Worm (Caenorhabditis elegans) whole organism, L3 larva: ENCODE measurements around the gene tin-10.

ENCODE experiments used
- ceh-28 ChIP-seq: fragments of 150-350 bp; optimal IDR thresholded peaks from 2 replicates; lab custom pipeline; 2014; ENCODE audit warnings: missing biosample characterization, missing genetic modification reagents, missing genetic modification characterization
- ceh-9 ChIP-seq: sonication (generic microtip); optimal IDR thresholded peaks from 2 replicates; lab custom pipeline; 2018; ENCODE audit warnings: missing biosample characterization, missing genetic modification characterization
- jun-1 ChIP-seq: fragments of 150-350 bp; optimal IDR thresholded peaks from 2 replicates; lab custom pipeline; 2014; ENCODE audit warnings: missing biosample characterization, missing genetic modification reagents, missing genetic modification characterization
- nhr-77 ChIP-seq: fragments of 150-350 bp; optimal IDR thresholded peaks from 2 replicates; lab custom pipeline; 2014; ENCODE audit warnings: missing biosample characterization, missing genetic modification characterization
- zag-1 ChIP-seq: fragments of 150-350 bp; optimal IDR thresholded peaks from 2 replicates; lab custom pipeline; 2014; ENCODE audit warnings: missing biosample characterization, missing genetic modification characterization

ce11 chrIII:11500647-11501046 is 2.0 kb downstream of the tin-10 start, which contains the start of gene nars-2:
- TF ChIP-seq nhr-77 (tag; lab: Kevin White, UChicago) (no peak), ceh-9 (tag; lab: Kevin White, UChicago) (no peak), zag-1 (no peak), jun-1 (no peak), ceh-28 (tag; lab: Kevin White, UChicago) (no peak)
